Worm (Caenorhabditis elegans): Measurements from ENCODE around the gene sucl-1.

ce11 chrX:14797405-14797804 lies 43.6 kb downstream of the sucl-1 start:
- TF ChIP-seq ama-1 (optimal IDR thresholded peaks at IDR 0.05) (no peak), tbx-37 (GFP tag; conservative IDR thresholded peaks at IDR 0.05) (no peak), hmg-4 (GFP tag; optimal IDR thresholded peaks at IDR 0.05) (no peak), pes-1 (GFP tag; IDR thresholded peaks at IDR 0.05) (no peak), ets-7 (tag; optimal IDR thresholded peaks at IDR 0.05) (no peak), hnd-1 (tag; optimal IDR thresholded peaks at IDR 0.05) (no peak)
